Fruit fly (Drosophila melanogaster) whole organism, embryonic: ENCODE results near the gene Sprn.

Source experiments
- B-H1 ChIP-seq: fragments of 200-800 bp; sonication (Bioruptor generic); IDR thresholded peaks from 3 replicates; pipeline ENCODE4 v1.3.6; 2022; ENCODE audit warnings: missing biosample characterization, missing genetic modification characterization
- Bgb ChIP-seq: fragments of 200-800 bp; sonication (Bioruptor generic); IDR thresholded peaks from 2 replicates; pipeline ENCODE4 v1.3.6; 2022; ENCODE audit warnings: missing biosample characterization, missing genetic modification characterization; ENCODE audit not compliant: partially characterized antibody
- Blimp-1 ChIP-seq: fragments of 200-800 bp; sonication (Bioruptor generic); optimal IDR thresholded peaks from 3 replicates; lab custom pipeline; 2018; ENCODE audit warnings: missing biosample characterization, missing genetic modification characterization, mild to moderate bottlenecking, moderate library complexity, missing genetic modification reagents
- CG10321 ChIP-seq: fragments of 200-800 bp; sonication (Bioruptor generic); IDR thresholded peaks from 2 replicates; pipeline ENCODE4 v1.3.6; 2022; ENCODE audit warnings: missing biosample characterization, missing genetic modification characterization
- CG10979 ChIP-seq: fragments of 200-800 bp; sonication (Bioruptor generic); optimal IDR thresholded peaks from 2 replicates; lab custom pipeline; 2018; ENCODE audit warnings: missing biosample characterization, mild to moderate bottlenecking, missing genetic modification characterization, moderate library complexity
- CG11398 ChIP-seq: fragments of 200-800 bp; sonication (Bioruptor generic); optimal IDR thresholded peaks from 2 replicates; lab custom pipeline; 2016; ENCODE audit warnings: missing biosample characterization, missing genetic modification characterization
- CG13287 ChIP-seq: fragments of 200-800 bp; sonication (Bioruptor generic); IDR thresholded peaks from 2 replicates; pipeline ENCODE4 v1.3.6; 2022; ENCODE audit warnings: missing biosample characterization, missing genetic modification characterization; ENCODE audit not compliant: partially characterized antibody
- CG14050 ChIP-seq: fragments of 200-800 bp; sonication (Bioruptor generic); IDR thresholded peaks from 3 replicates; pipeline ENCODE4 v1.3.6; 2022; ENCODE audit warnings: missing biosample characterization, missing genetic modification characterization
- CG14860 ChIP-seq: fragments of 200-800 bp; sonication (Bioruptor generic); IDR thresholded peaks from 3 replicates; pipeline ENCODE4 v1.3.6; 2022; ENCODE audit warnings: missing biosample characterization, missing genetic modification characterization; ENCODE audit not compliant: partially characterized antibody
- CG15073 ChIP-seq: fragments of 200-800 bp; sonication (Bioruptor generic); optimal IDR thresholded peaks from 2 replicates; lab custom pipeline; 2016; ENCODE audit warnings: missing biosample characterization, missing genetic modification characterization
- CG18011 ChIP-seq: fragments of 200-800 bp; sonication (Bioruptor generic); optimal IDR thresholded peaks from 2 replicates; lab custom pipeline; 2017; ENCODE audit warnings: missing biosample characterization, missing genetic modification characterization, mild to moderate bottlenecking, moderate library complexity, missing genotype
- CG33557 ChIP-seq: fragments of 200-800 bp; sonication (Bioruptor generic); optimal IDR thresholded peaks from 2 replicates; lab custom pipeline; 2019; ENCODE audit warnings: missing biosample characterization, mild to moderate bottlenecking, missing genetic modification characterization, moderate library complexity
- CG42726 ChIP-seq: fragments of 200-800 bp; sonication (Bioruptor generic); IDR thresholded peaks from 2 replicates; pipeline ENCODE4 v1.3.6; 2022; ENCODE audit warnings: missing biosample characterization, missing genetic modification characterization; ENCODE audit not compliant: partially characterized antibody
- CG4404 ChIP-seq: fragments of 200-800 bp; sonication (Bioruptor generic); IDR thresholded peaks from 2 replicates; pipeline ENCODE4 v1.3.6; 2022; ENCODE audit warnings: missing biosample characterization, missing genetic modification characterization
- CG6765 ChIP-seq: fragments of 200-800 bp; sonication (Bioruptor generic); optimal IDR thresholded peaks from 3 replicates; lab custom pipeline; 2017; ENCODE audit warnings: missing biosample characterization, mild to moderate bottlenecking, missing genetic modification characterization
- CG8388 ChIP-seq: fragments of 200-800 bp; sonication (Bioruptor generic); optimal IDR thresholded peaks from 2 replicates; lab custom pipeline; 2019; ENCODE audit warnings: missing biosample characterization, mild to moderate bottlenecking, missing genetic modification characterization, moderate library complexity
- CG9215 ChIP-seq: fragments of 200-800 bp; sonication (Bioruptor generic); IDR thresholded peaks from 2 replicates; pipeline ENCODE4 v1.3.6; 2022; ENCODE audit warnings: missing biosample characterization, missing genetic modification characterization
- CG9609 ChIP-seq: fragments of 200-800 bp; sonication (Bioruptor generic); optimal IDR thresholded peaks from 3 replicates; lab custom pipeline; 2016; ENCODE audit warnings: missing biosample characterization, missing genetic modification characterization
- CHES-1-like ChIP-seq: fragments of 200-800 bp; sonication (Bioruptor generic); optimal IDR thresholded peaks from 2 replicates; lab custom pipeline; 2016; ENCODE audit warnings: missing biosample characterization, missing genetic modification characterization
- Chrac-16 ChIP-seq: fragments of 200-800 bp; sonication (Bioruptor generic); optimal IDR thresholded peaks from 3 replicates; lab custom pipeline; 2016; ENCODE audit warnings: missing biosample characterization, missing genetic modification characterization
- D ChIP-seq, 2 experiments: fragments of 200-800 bp in 1 of 2; fragments of >200 bp in 1 of 2; sonication (Bioruptor generic) in 1 of 2; optimal IDR thresholded peaks; 2 replicates in 1 of 2; 3 replicates in 1 of 2; lab custom pipeline; 2017; ENCODE audit warnings: mild to moderate bottlenecking in 1 of 2, missing biosample characterization in 1 of 2, missing genetic modification characterization in 1 of 2, missing genetic modification reagents in 1 of 2
- D19B ChIP-seq: fragments of 200-800 bp; sonication (Bioruptor generic); optimal IDR thresholded peaks from 2 replicates; lab custom pipeline; 2017; ENCODE audit warnings: missing biosample characterization, mild to moderate bottlenecking, missing genetic modification characterization
- Dbx ChIP-seq: fragments of 200-800 bp; sonication (Bioruptor generic); IDR thresholded peaks from 3 replicates; pipeline ENCODE4 v1.3.6; 2022; ENCODE audit warnings: missing biosample characterization, missing genetic modification characterization
- Dek ChIP-seq: fragments of 200-800 bp; sonication (Bioruptor generic); optimal IDR thresholded peaks from 3 replicates; lab custom pipeline; 2019; ENCODE audit warnings: missing biosample characterization, mild to moderate bottlenecking, missing genetic modification characterization, moderate library complexity
- Dip2 ChIP-seq: fragments of 200-800 bp; sonication (Bioruptor generic); IDR thresholded peaks from 2 replicates; pipeline ENCODE4 v1.3.6; 2022; ENCODE audit warnings: missing biosample characterization, missing genetic modification characterization
- E2f2 ChIP-seq: fragments of 200-800 bp; sonication (Bioruptor generic); IDR thresholded peaks from 2 replicates; pipeline ENCODE4 v1.3.6; 2022; ENCODE audit warnings: missing biosample characterization, missing genetic modification characterization
- Hmx ChIP-seq: fragments of 200-800 bp; sonication (Bioruptor generic); optimal IDR thresholded peaks from 2 replicates; lab custom pipeline; 2016; ENCODE audit warnings: missing biosample characterization, missing genetic modification characterization
- Hr51 ChIP-seq, 2 experiments: fragments of 200-800 bp; sonication (Bioruptor generic); optimal IDR thresholded peaks; 2 replicates in 1 of 2; 3 replicates in 1 of 2; lab custom pipeline; 2016 to 2018; ENCODE audit warnings: missing biosample characterization in 2 of 2, missing genetic modification characterization in 2 of 2, mild to moderate bottlenecking in 1 of 2, moderate library complexity in 1 of 2
- Nf-YA ChIP-seq: fragments of 200-800 bp; sonication (Bioruptor generic); IDR thresholded peaks from 2 replicates; pipeline ENCODE4 v1.3.6; 2022; ENCODE audit warnings: missing biosample characterization, missing genetic modification characterization
- Opbp ChIP-seq: fragments of 200-800 bp; sonication (Bioruptor generic); IDR thresholded peaks from 3 replicates; pipeline ENCODE4 v1.3.6; 2022; ENCODE audit warnings: missing biosample characterization, missing genetic modification characterization; ENCODE audit not compliant: partially characterized antibody
- ac ChIP-seq: fragments of 200-800 bp; sonication (Bioruptor generic); optimal IDR thresholded peaks from 3 replicates; lab custom pipeline; 2017; ENCODE audit warnings: missing biosample characterization, mild to moderate bottlenecking, missing genetic modification characterization
- cg ChIP-seq: fragments of 200-800 bp; sonication (Bioruptor generic); optimal IDR thresholded peaks from 3 replicates; lab custom pipeline; 2019; ENCODE audit warnings: missing biosample characterization, mild to moderate bottlenecking, missing genetic modification characterization, moderate library complexity
- chm ChIP-seq: fragments of 200-800 bp; sonication (Bioruptor generic); IDR thresholded peaks from 2 replicates; pipeline ENCODE4 v1.3.6; 2022; ENCODE audit warnings: missing biosample characterization, missing genetic modification characterization
- crc ChIP-seq: fragments of 200-800 bp; sonication (Bioruptor generic); optimal IDR thresholded peaks from 2 replicates; lab custom pipeline; 2016; ENCODE audit warnings: missing biosample characterization, missing genetic modification characterization
- dm ChIP-seq: fragments of 200-800 bp; sonication (Bioruptor generic); optimal IDR thresholded peaks from 3 replicates; lab custom pipeline; 2016; ENCODE audit warnings: missing biosample characterization, missing genetic modification characterization
- grau ChIP-seq: fragments of 200-800 bp; optimal IDR thresholded peaks from 3 replicates; lab custom pipeline; 2019; ENCODE audit warnings: missing biosample characterization, mild to moderate bottlenecking, missing genetic modification characterization, moderate library complexity
- her ChIP-seq: fragments of 200-800 bp; sonication (Bioruptor generic); optimal IDR thresholded peaks from 2 replicates; lab custom pipeline; 2016; ENCODE audit warnings: missing biosample characterization, missing genetic modification characterization
- hkb ChIP-seq, 2 experiments: fragments of 200-800 bp in 1 of 2; fragments of >200 bp in 1 of 2; sonication (Bioruptor generic) in 1 of 2; IDR thresholded peaks in 1 of 2; optimal IDR thresholded peaks in 1 of 2; 2 replicates each; pipeline versions ENCODE4 v1.3.6 to Lab custom; 2017 to 2022; ENCODE audit warnings: missing biosample characterization in 1 of 2, missing genetic modification characterization in 1 of 2
- klu ChIP-seq: fragments of 200-800 bp; sonication (Bioruptor generic); IDR thresholded peaks from 2 replicates; pipeline ENCODE4 v1.3.6; 2022; ENCODE audit warnings: missing biosample characterization, missing genetic modification characterization
- knrl ChIP-seq: fragments of 200-800 bp; sonication (Bioruptor generic); IDR thresholded peaks from 3 replicates; pipeline ENCODE4 v1.3.6; 2022; ENCODE audit warnings: missing biosample characterization, missing genetic modification characterization; ENCODE audit not compliant: partially characterized antibody
- lilli ChIP-seq: fragments of 200-800 bp; sonication (Bioruptor generic); optimal IDR thresholded peaks from 3 replicates; lab custom pipeline; 2016; ENCODE audit warnings: missing biosample characterization, missing genetic modification characterization
- pita ChIP-seq: fragments of 200-800 bp; sonication (Bioruptor generic); optimal IDR thresholded peaks from 2 replicates; lab custom pipeline; 2017; ENCODE audit warnings: missing biosample characterization, mild to moderate bottlenecking, missing genetic modification characterization
- pzg ChIP-seq: fragments of 200-800 bp; sonication (Bioruptor generic); optimal IDR thresholded peaks from 3 replicates; lab custom pipeline; 2018; ENCODE audit warnings: missing biosample characterization, mild to moderate bottlenecking, missing genetic modification characterization, moderate library complexity
- sd ChIP-seq: fragments of 200-800 bp; sonication (Bioruptor generic); optimal IDR thresholded peaks from 3 replicates; lab custom pipeline; 2018; ENCODE audit warnings: missing biosample characterization, mild to moderate bottlenecking, missing genetic modification characterization, moderate library complexity
- tna ChIP-seq: fragments of 200-800 bp; sonication (Bioruptor generic); IDR thresholded peaks from 2 replicates; pipeline ENCODE4 v1.3.6; 2022; ENCODE audit warnings: missing biosample characterization, missing genetic modification characterization; ENCODE audit not compliant: partially characterized antibody
- trh ChIP-seq: fragments of 200-800 bp; sonication (Bioruptor generic); optimal IDR thresholded peaks from 2 replicates; lab custom pipeline; 2016; ENCODE audit warnings: missing biosample characterization, missing genetic modification characterization
- ttk ChIP-seq: fragments of 200-800 bp; sonication (Bioruptor generic); IDR thresholded peaks from 2 replicates; pipeline ENCODE4 v2.1.2; 2022; ENCODE audit warnings: missing biosample characterization, missing genetic modification characterization
- vfl ChIP-seq: fragments of 200-800 bp; sonication (Bioruptor generic); optimal IDR thresholded peaks from 2 replicates; lab custom pipeline; 2016; ENCODE audit warnings: missing biosample characterization, missing genetic modification characterization
- yki ChIP-seq: fragments of >200 bp; optimal IDR thresholded peaks from 3 replicates; lab custom pipeline; 2018
- zen ChIP-seq: fragments of 200-800 bp; sonication (Bioruptor generic); optimal IDR thresholded peaks from 3 replicates; lab custom pipeline; 2018; ENCODE audit warnings: missing biosample characterization, mild to moderate bottlenecking, missing genetic modification characterization, moderate library complexity

Gene Sprn

DNA sequence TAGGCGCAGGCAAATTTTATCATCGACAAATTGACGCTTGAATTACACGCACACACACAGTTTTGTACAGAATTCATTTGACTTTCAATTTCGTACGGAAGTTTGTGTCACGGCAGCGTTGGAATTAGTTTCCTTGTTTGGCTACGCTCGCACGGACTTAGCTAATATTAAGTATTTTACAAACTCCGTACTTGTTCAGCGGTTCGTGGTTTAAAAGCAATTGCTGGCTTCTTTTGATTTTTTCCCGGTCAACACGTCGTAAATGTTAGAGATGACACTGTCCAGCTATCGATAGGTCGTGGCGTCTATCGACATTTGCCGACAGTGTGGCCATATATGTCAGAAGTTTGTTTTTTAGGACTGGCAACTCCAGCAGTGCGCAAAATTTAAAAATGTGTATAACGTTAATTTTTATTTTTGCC is 45.6 kb upstream of the Sprn start, which contains the start of gene CycA (continued):
- TF ChIP-seq Hmx (GFP tag; lab: Kevin White, UChicago) (no peak), cg (GFP tag; lab: Kevin White, UChicago) (peak; percentile 93), tna (GFP tag; lab: Robert Waterston, UW) (peak; percentile 82), CG33557 (GFP tag; lab: Kevin White, UChicago) (no peak), ac (GFP tag; lab: Kevin White, UChicago) (no peak), Chrac-16 (GFP tag; lab: Kevin White, UChicago) (no peak), CG9609 (GFP tag; lab: Kevin White, UChicago) (no peak), knrl (GFP tag; lab: Robert Waterston, UW) (peak; percentile 90), CG4404 (GFP tag; lab: Robert Waterston, UW) (no peak), her (GFP tag; lab: Kevin White, UChicago) (no peak), Dbx (GFP tag; lab: Robert Waterston, UW) (no peak), ttk (no peak), lilli (GFP tag; lab: Kevin White, UChicago) (peak; percentile 0), CG14860 (GFP tag; lab: Robert Waterston, UW) (peak; percentile 68), CG15073 (no peak), D (optimal IDR thresholded peaks at IDR 0.05; lab: Kevin White, UChicago) (no peak), D (GFP tag; optimal IDR thresholded peaks at IDR 0.05; lab: Kevin White, UChicago) (no peak), hkb (optimal IDR thresholded peaks at IDR 0.05; lab: Kevin White, UChicago) (peak; percentile 12), hkb (GFP tag; IDR thresholded peaks at IDR 0.05; lab: Robert Waterston, UW) (0 out of 2 replicates have a peak, but pooled peaks have one; percentile 13), Dek (no peak), CG42726 (peak; percentile 91), CG10979 (no peak), klu (GFP tag; lab: Robert Waterston, UW) (no peak), Dip2 (GFP tag; lab: Robert Waterston, UW) (no peak), CG6765 (GFP tag; lab: Kevin White, UChicago) (no peak), B-H1 (GFP tag; lab: Robert Waterston, UW) (no peak), E2f2 (GFP tag; lab: Robert Waterston, UW) (peak; percentile 100), Bgb (GFP tag; lab: Robert Waterston, UW) (peak; percentile 92), pzg (GFP tag; lab: Kevin White, UChicago) (peak; percentile 95), CG9215 (GFP tag; lab: Robert Waterston, UW) (peak; percentile 99), sd (tag; lab: Kevin White, UChicago) (no peak), Hr51 (GFP tag; optimal IDR thresholded peaks at IDR 0.05; lab: Kevin White, UChicago) (peak in 1 of 2 experiments; percentile 41), CG11398 (GFP tag; lab: Kevin White, UChicago) (no peak), grau (no peak), vfl (GFP tag; lab: Kevin White, UChicago) (no peak), CG8388 (GFP tag; lab: Kevin White, UChicago) (no peak), CHES-1-like (GFP tag; lab: Kevin White, UChicago) (no peak), Blimp-1 (GFP tag; lab: Kevin White, UChicago) (no peak), zen (tag; lab: Kevin White, UChicago) (peak; percentile 29), CG14050 (GFP tag; lab: Robert Waterston, UW) (no peak), D19B (GFP tag; lab: Kevin White, UChicago) (no peak), chm (GFP tag; lab: Robert Waterston, UW) (peak; percentile 37; the same call in 1 of the 2 replicates), CG18011 (GFP tag; lab: Kevin White, UChicago) (no peak), Opbp (GFP tag; lab: Robert Waterston, UW) (peak; percentile 94), yki (lab: Kevin White, UChicago) (no peak), crc (no peak), CG10321 (GFP tag; lab: Robert Waterston, UW) (no peak), pita (no peak), Nf-YA (GFP tag; lab: Robert Waterston, UW) (no peak), dm (GFP tag; lab: Kevin White, UChicago) (peak; percentile 45), trh (GFP tag; lab: Kevin White, UChicago) (no peak), CG13287 (peak; percentile 90)
